Worm (Caenorhabditis elegans) whole organism, young adult: ENCODE results near the gene slc-25A26.

Experiments
- B0035.1 ChIP-seq: sonication (generic microtip); optimal IDR thresholded peaks from 2 replicates; lab custom pipeline; 2016; ENCODE audit warnings: missing genetic modification characterization, mild to moderate bottlenecking, missing compliant biosample characterization, missing genotype, missing genetic modification reagents
- B0336.3 ChIP-seq: fragments of 200-800 bp; sonication (Bioruptor generic); IDR thresholded peaks from 2 replicates; pipeline ENCODE4 v1.3.6; 2022; ENCODE audit warnings: missing genetic modification characterization, missing compliant biosample characterization
- C06A6.2 ChIP-seq: fragments of 200-800 bp; sonication (Bioruptor generic); conservative IDR thresholded peaks from 2 replicates; pipeline ENCODE4 v1.3.6; 2022; ENCODE audit warnings: missing genetic modification characterization, missing compliant biosample characterization
- D2030.7 ChIP-seq: fragments of 200-800 bp; sonication (Bioruptor generic); IDR thresholded peaks from 2 replicates; pipeline ENCODE4 v1.3.6; 2022; ENCODE audit warnings: missing genetic modification reagents, missing genetic modification characterization, missing compliant biosample characterization
- F23B12.7 ChIP-seq: sonication (generic microtip); optimal IDR thresholded peaks from 2 replicates; lab custom pipeline; 2017; ENCODE audit warnings: missing genetic modification characterization, mild to moderate bottlenecking, missing compliant biosample characterization, antibody characterized with exemption, moderate library complexity; ENCODE audit not compliant: insufficient read depth
- F52B5.7 ChIP-seq: sonication (generic microtip); optimal IDR thresholded peaks from 2 replicates; lab custom pipeline; 2016; ENCODE audit warnings: mild to moderate bottlenecking, missing genetic modification characterization, missing compliant biosample characterization
- K11D2.4 ChIP-seq: fragments of 200-800 bp; sonication (Bioruptor generic); IDR thresholded peaks from 2 replicates; pipeline ENCODE4 v1.3.6; 2022; ENCODE audit warnings: missing genetic modification reagents, missing genetic modification characterization, missing compliant biosample characterization
- Y67H2A.10 ChIP-seq: fragments of 200-800 bp; sonication (Bioruptor generic); conservative IDR thresholded peaks from 2 replicates; pipeline ENCODE4 v1.3.6; 2022; ENCODE audit warnings: missing genetic modification reagents, missing genetic modification characterization, missing compliant biosample characterization
- ama-1 ChIP-seq, 3 experiments: fragments of 150-350 bp in 1 of 3; sonication (generic microtip) in 2 of 3; optimal IDR thresholded peaks; 2 replicates each; lab custom pipeline; 2014 to 2018; ENCODE audit warnings: missing biosample characterization in 2 of 3, missing genetic modification characterization in 2 of 3, missing genetic modification reagents in 2 of 3
- atf-7 ChIP-seq: sonication (generic microtip); optimal IDR thresholded peaks from 2 replicates; lab custom pipeline; 2017; ENCODE audit warnings: mild to moderate bottlenecking, missing genetic modification characterization, missing compliant biosample characterization
- athp-1 ChIP-seq: sonication (generic microtip); optimal IDR thresholded peaks from 2 replicates; lab custom pipeline; 2017; ENCODE audit warnings: mild to moderate bottlenecking, missing genetic modification characterization, missing compliant biosample characterization
- attf-3 ChIP-seq: fragments of 200-800 bp; sonication (Bioruptor generic); conservative IDR thresholded peaks from 2 replicates; pipeline ENCODE4 v1.3.6; 2022; ENCODE audit warnings: missing genetic modification reagents, missing genetic modification characterization, missing compliant biosample characterization
- attf-6 ChIP-seq: fragments of 200-800 bp; sonication (Bioruptor generic); IDR thresholded peaks from 2 replicates; pipeline ENCODE4 v1.3.6; 2022; ENCODE audit warnings: missing genetic modification reagents, missing genetic modification characterization, missing compliant biosample characterization
- ceh-79 ChIP-seq: sonication (generic microtip); optimal IDR thresholded peaks from 2 replicates; lab custom pipeline; 2017; ENCODE audit warnings: mild to moderate bottlenecking, missing genetic modification characterization, missing compliant biosample characterization
- dox-1 ChIP-seq: fragments of 200-800 bp; sonication (Bioruptor generic); IDR thresholded peaks from 2 replicates; pipeline ENCODE4 v1.3.6; 2022; ENCODE audit warnings: missing genetic modification reagents, missing genetic modification characterization, missing compliant biosample characterization
- dpff-1 ChIP-seq: sonication (generic microtip); optimal IDR thresholded peaks from 2 replicates; lab custom pipeline; 2017; ENCODE audit warnings: mild to moderate bottlenecking, missing genetic modification characterization, missing compliant biosample characterization
- egrh-3 ChIP-seq: fragments of 200-800 bp; sonication (Bioruptor generic); IDR thresholded peaks from 2 replicates; pipeline ENCODE4 v1.3.6; 2022; ENCODE audit warnings: missing genetic modification reagents, missing genetic modification characterization, missing compliant biosample characterization
- ekl-4 ChIP-seq: fragments of 200-800 bp; sonication (Bioruptor generic); IDR thresholded peaks from 2 replicates; pipeline ENCODE4 v1.3.6; 2022; ENCODE audit warnings: missing genetic modification reagents, missing genetic modification characterization, missing compliant biosample characterization
- gei-17 ChIP-seq: fragments of 200-800 bp; sonication (Bioruptor generic); optimal IDR thresholded peaks from 2 replicates; lab custom pipeline; 2018; ENCODE audit warnings: mild to moderate bottlenecking, missing genetic modification characterization, missing compliant biosample characterization
- hlh-12 ChIP-seq: sonication (generic microtip); optimal IDR thresholded peaks from 2 replicates; lab custom pipeline; 2016; ENCODE audit warnings: missing genetic modification characterization, missing compliant biosample characterization
- hrde-1 ChIP-seq: sonication (generic microtip); optimal IDR thresholded peaks from 2 replicates; lab custom pipeline; 2016; ENCODE audit warnings: missing genetic modification characterization, mild to moderate bottlenecking, missing compliant biosample characterization, moderate library complexity, missing genotype, missing genetic modification reagents, borderline replicate concordance
- lag-1 ChIP-seq: fragments of 200-800 bp; sonication (Bioruptor generic); IDR thresholded peaks from 2 replicates; pipeline ENCODE4 v1.3.6; 2022; ENCODE audit warnings: missing genetic modification reagents, missing genetic modification characterization, missing compliant biosample characterization
- lin-26 ChIP-seq: fragments of 200-800 bp; sonication (Bioruptor generic); IDR thresholded peaks from 2 replicates; pipeline ENCODE4 v1.3.6; 2022; ENCODE audit warnings: missing genetic modification reagents, missing genetic modification characterization, missing compliant biosample characterization
- lin-40 ChIP-seq: sonication (generic microtip); optimal IDR thresholded peaks from 2 replicates; lab custom pipeline; 2016; ENCODE audit warnings: missing genetic modification characterization, mild to moderate bottlenecking, missing compliant biosample characterization, missing genotype, missing genetic modification reagents
- madf-10 ChIP-seq: sonication (generic microtip); optimal IDR thresholded peaks from 2 replicates; lab custom pipeline; 2016; ENCODE audit warnings: mild to moderate bottlenecking, missing genetic modification characterization, missing compliant biosample characterization
- mcd-1 ChIP-seq: fragments of 200-800 bp; sonication (Bioruptor generic); IDR thresholded peaks from 2 replicates; pipeline ENCODE4 v1.3.6; 2022; ENCODE audit warnings: missing genetic modification reagents, missing genetic modification characterization, missing compliant biosample characterization
- nhr-27 ChIP-seq: fragments of 200-800 bp; sonication (Bioruptor generic); optimal IDR thresholded peaks from 2 replicates; lab custom pipeline; 2018; ENCODE audit warnings: mild to moderate bottlenecking, missing genetic modification characterization, moderate library complexity, missing compliant biosample characterization
- nhr-80 ChIP-seq: sonication (generic microtip); optimal IDR thresholded peaks from 2 replicates; lab custom pipeline; 2016; ENCODE audit warnings: missing genetic modification characterization, missing compliant biosample characterization
- pbrm-1 ChIP-seq: fragments of 200-800 bp; sonication (Bioruptor generic); IDR thresholded peaks from 2 replicates; pipeline ENCODE4 v1.3.6; 2022; ENCODE audit warnings: missing genetic modification reagents, missing genetic modification characterization, missing compliant biosample characterization
- pha-4 ChIP-seq: fragments of 150-350 bp; sonication (generic microtip); optimal IDR thresholded peaks from 2 replicates; lab custom pipeline; 2014; ENCODE audit warnings: missing biosample characterization, missing genetic modification reagents, missing genetic modification characterization
- sea-2 ChIP-seq: fragments of 200-800 bp; sonication (Bioruptor generic); IDR thresholded peaks from 2 replicates; pipeline ENCODE4 v1.3.6; 2022; ENCODE audit warnings: missing genetic modification characterization, missing compliant biosample characterization
- snpc-1.1 ChIP-seq: sonication (generic microtip); optimal IDR thresholded peaks from 2 replicates; lab custom pipeline; 2017; ENCODE audit warnings: missing genetic modification characterization, mild to moderate bottlenecking, missing compliant biosample characterization, antibody characterized with exemption, moderate library complexity, missing genotype, missing genetic modification reagents; ENCODE audit not compliant: insufficient read depth
- tbp1 ChIP-seq: fragments of 200-800 bp; sonication (Bioruptor generic); optimal IDR thresholded peaks from 2 replicates; lab custom pipeline; 2018; ENCODE audit warnings: mild to moderate bottlenecking, missing genetic modification characterization, missing compliant biosample characterization
- unc-62 ChIP-seq: fragments of 150-350 bp; optimal IDR thresholded peaks from 2 replicates; lab custom pipeline; 2014; ENCODE audit warnings: missing biosample characterization, missing genetic modification reagents, missing genetic modification characterization
- xnd-1 ChIP-seq: sonication (generic microtip); optimal IDR thresholded peaks from 2 replicates; lab custom pipeline; 2016; ENCODE audit warnings: missing genotype, missing genetic modification reagents, missing genetic modification characterization, missing compliant biosample characterization
- zfh-2 ChIP-seq: fragments of 200-800 bp; sonication (Bioruptor generic); conservative IDR thresholded peaks from 2 replicates; pipeline ENCODE4 v1.3.6; 2022; ENCODE audit warnings: missing genetic modification reagents, missing genetic modification characterization, missing compliant biosample characterization
- ztf-25 ChIP-seq: fragments of 200-800 bp; sonication (Bioruptor generic); IDR thresholded peaks from 2 replicates; pipeline ENCODE4 v1.3.6; 2022; ENCODE audit warnings: missing genetic modification reagents, missing genetic modification characterization, missing compliant biosample characterization
- ztf-26 ChIP-seq: sonication (generic microtip); optimal IDR thresholded peaks from 2 replicates; lab custom pipeline; 2017; ENCODE audit warnings: missing genetic modification characterization, missing compliant biosample characterization
- ztf-28 ChIP-seq: fragments of 200-800 bp; sonication (Bioruptor generic); IDR thresholded peaks from 2 replicates; pipeline ENCODE4 v1.3.6; 2022; ENCODE audit warnings: missing genetic modification reagents, missing genetic modification characterization, missing compliant biosample characterization

The slc-25A26 gene

DNA sequence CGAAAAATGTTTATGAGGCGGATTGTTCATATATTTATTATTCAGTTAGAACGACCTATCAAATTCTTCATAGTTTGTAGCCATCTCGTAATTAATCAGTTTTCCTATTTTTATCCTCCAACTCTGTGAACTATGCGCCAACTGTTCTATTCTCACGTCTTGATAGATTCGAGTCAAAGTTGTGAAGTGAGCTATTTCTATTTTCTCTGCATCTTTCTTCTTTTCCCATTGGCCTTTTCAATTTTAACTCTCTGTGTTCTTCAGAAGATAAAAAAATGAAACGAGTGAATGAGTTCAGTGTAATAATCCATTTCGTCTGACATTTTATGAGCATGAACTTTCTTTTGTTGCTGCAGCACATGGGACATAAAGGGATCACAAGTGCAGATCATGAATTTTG is 47.8 kb downstream of the slc-25A26 start:
- TF ChIP-seq B0035.1 (no peak), K11D2.4 (GFP tag; lab: Robert Waterston, UW) (no peak), D2030.7 (GFP tag; lab: Robert Waterston, UW) (no peak), F23B12.7 (tag; lab: Kevin White, UChicago) (no peak), pha-4 (tag; lab: Kevin White, UChicago) (no peak), xnd-1 (tag; lab: Kevin White, UChicago) (no peak), tbp1 (GFP tag; lab: Kevin White, UChicago) (no peak), ztf-25 (GFP tag; lab: Robert Waterston, UW) (no peak), sea-2 (GFP tag; lab: Robert Waterston, UW) (no peak), ceh-79 (tag; lab: Kevin White, UChicago) (no peak), pbrm-1 (no peak), ztf-28 (GFP tag; lab: Robert Waterston, UW) (no peak)

- TF ChIP-seq lin-26 (GFP tag; lab: Robert Waterston, UW), result 0 out of 2 replicates have a peak, but pooled peaks have one; percentile 30
- peak; percentile 85; the same call in 1 of the 2 replicates for TF ChIP-seq zfh-2
- TF ChIP-seq attf-6 (GFP tag; lab: Robert Waterston, UW), result no peak
- TF ChIP-seq C06A6.2 (GFP tag; lab: Robert Waterston, UW), result no peak
- no peak for TF ChIP-seq Y67H2A.10
- no peak for TF ChIP-seq unc-62 (GFP tag; lab: Kevin White, UChicago)
- TF ChIP-seq hrde-1, result peak; percentile 0
- 0 out of 2 replicates have a peak, but pooled peaks have one; percentile 8 for TF ChIP-seq ekl-4
- TF ChIP-seq attf-3 (GFP tag; lab: Robert Waterston, UW), result no peak
- TF ChIP-seq mcd-1 (GFP tag; lab: Robert Waterston, UW), result peak; percentile 26; the same call in 1 of the 2 replicates
- TF ChIP-seq B0336.3 (GFP tag; lab: Robert Waterston, UW), result no peak
- no peak for TF ChIP-seq madf-10 (tag; lab: Kevin White, UChicago)
- TF ChIP-seq ztf-26 (tag; lab: Kevin White, UChicago), result peak; percentile 5
- no peak for TF ChIP-seq D2030.7 (GFP tag; lab: Robert Waterston, UW)
- TF ChIP-seq dpff-1 (tag; lab: Kevin White, UChicago), result no peak
- TF ChIP-seq F52B5.7, result peak; percentile 9
- TF ChIP-seq hlh-12 (tag; lab: Kevin White, UChicago), result no peak
- TF ChIP-seq atf-7, result no peak
- peak; percentile 64 for TF ChIP-seq nhr-27 (tag; lab: Kevin White, UChicago)
- TF ChIP-seq athp-1 (tag; lab: Kevin White, UChicago), result no peak
- TF ChIP-seq ama-1 (optimal IDR thresholded peaks at IDR 0.05; lab: Kevin White, UChicago), result no peak
- TF ChIP-seq ama-1 (GFP tag; optimal IDR thresholded peaks at IDR 0.05; lab: Kevin White, UChicago), result no peak
- TF ChIP-seq snpc-1.1 (tag; lab: Kevin White, UChicago), result no peak
- peak; percentile 68; the same call in 1 of the 2 replicates for TF ChIP-seq egrh-3
- TF ChIP-seq dox-1 (GFP tag; lab: Robert Waterston, UW), result 0 out of 2 replicates have a peak, but pooled peaks have one; percentile 16
- TF ChIP-seq, all 124 proteins: peak for 10
These were observed 48.9 kb downstream of the slc-25A26 start for ce11 chrIV:8979062-8979612.

DNA sequence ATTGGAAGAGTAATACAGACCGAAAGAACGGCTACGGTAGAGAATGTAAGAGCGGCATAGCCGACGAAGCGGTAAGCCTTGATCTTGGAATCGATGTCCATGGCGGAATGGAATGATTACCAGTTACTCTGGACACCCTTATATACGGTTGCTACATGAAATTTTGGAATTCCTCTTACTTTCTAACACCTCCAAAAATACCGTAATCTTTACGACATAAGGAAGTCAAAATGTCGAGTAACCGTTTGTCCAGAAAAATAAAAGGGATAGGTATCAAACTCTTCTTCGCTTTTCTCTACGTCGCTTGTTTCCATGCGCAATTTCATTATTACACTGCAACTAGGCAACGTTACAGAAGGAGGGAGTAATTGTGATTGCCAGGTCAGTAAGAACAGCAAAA is 49.5 kb downstream of the slc-25A26 start, which contains the start of gene col-119:
Gene col-119 (minus strand): TSS at position 101 of the 400 bp plus-strand sequence.
- TF ChIP-seq ekl-4 (no peak), unc-62 (GFP tag; lab: Kevin White, UChicago) (no peak), gei-17 (GFP tag; lab: Kevin White, UChicago) (no peak), lag-1 (GFP tag; lab: Robert Waterston, UW) (no peak), nhr-80 (tag; lab: Kevin White, UChicago) (peak; percentile 0), D2030.7 (GFP tag; lab: Robert Waterston, UW) (no peak), lin-40 (tag; lab: Kevin White, UChicago) (peak; percentile 34)
- TF ChIP-seq, all 124 proteins: peak for 2
